Fruit fly (Drosophila melanogaster): ENCODE results near the gene CG8500.

CG8500 gene

dm6 chr3R:9759360-9760191, 24.9 kb upstream of the CG8500 start, which contains the start of gene Mpi (continued):
- TF ChIP-seq pum (GFP tag; optimal IDR thresholded peaks at IDR 0.05) = no peak
- no peak for TF ChIP-seq btn (GFP tag; optimal IDR thresholded peaks at IDR 0.05)
- no peak for TF ChIP-seq danr (GFP tag; IDR thresholded peaks at IDR 0.05)
- TF ChIP-seq vvl (GFP tag; IDR thresholded peaks at IDR 0.05) = peak; percentile 53
- no peak for TF ChIP-seq CG1024 (GFP tag; IDR thresholded peaks at IDR 0.05)
- no peak for TF ChIP-seq CG1647 (GFP tag; optimal IDR thresholded peaks at IDR 0.05)
- TF ChIP-seq CG14441 (GFP tag; IDR thresholded peaks at IDR 0.05) = no peak
- no peak for TF ChIP-seq kah (GFP tag; optimal IDR thresholded peaks at IDR 0.05)
- TF ChIP-seq Atf6 (GFP tag; IDR thresholded peaks at IDR 0.05) = peak; percentile 29
- TF ChIP-seq CG4328 (GFP tag; optimal IDR thresholded peaks at IDR 0.05) = no peak
- no peak for TF ChIP-seq rib (GFP tag; IDR thresholded peaks at IDR 0.05)
- TF ChIP-seq row (GFP tag; IDR thresholded peaks at IDR 0.05) = peak; percentile 92
- no peak for TF ChIP-seq nom (GFP tag; optimal IDR thresholded peaks at IDR 0.05)
- no peak for TF ChIP-seq sd (tag; optimal IDR thresholded peaks at IDR 0.05)
- TF ChIP-seq gcm (GFP tag; optimal IDR thresholded peaks at IDR 0.05) = no peak
- TF ChIP-seq crp (GFP tag; optimal IDR thresholded peaks at IDR 0.05) = peak in 1 of 2 experiments; percentile 79
- no peak for TF ChIP-seq Meics (GFP tag; optimal IDR thresholded peaks at IDR 0.05)
- no peak for TF ChIP-seq Sox102F (GFP tag; optimal IDR thresholded peaks at IDR 0.05)
- no peak for TF ChIP-seq dimm (GFP tag; IDR thresholded peaks at IDR 0.05)
- TF ChIP-seq H15 (GFP tag; IDR thresholded peaks at IDR 0.05) = no peak
- TF ChIP-seq hkb (optimal IDR thresholded peaks at IDR 0.05) = no peak
- TF ChIP-seq hkb (GFP tag; IDR thresholded peaks at IDR 0.05) = 0 out of 2 replicates have a peak, but pooled peaks have one; percentile 25
- no peak for TF ChIP-seq Gsc (GFP tag; IDR thresholded peaks at IDR 0.05)
- TF ChIP-seq CG6791 (GFP tag; IDR thresholded peaks at IDR 0.05; ENCODE audit: partially characterized antibody) = no peak
- no peak for TF ChIP-seq mam (GFP tag; optimal IDR thresholded peaks at IDR 0.05)
- no peak for TF ChIP-seq zf30C (GFP tag; optimal IDR thresholded peaks at IDR 0.05)
- TF ChIP-seq YL-1 (GFP tag; optimal IDR thresholded peaks at IDR 0.05) = peak; percentile 88
- TF ChIP-seq NK7.1 (GFP tag; optimal IDR thresholded peaks at IDR 0.05) = no peak
- TF ChIP-seq Chrac-16 (GFP tag; optimal IDR thresholded peaks at IDR 0.05) = peak; percentile 21
- TF ChIP-seq br (optimal IDR thresholded peaks at IDR 0.05) = no peak
- TF ChIP-seq ems (GFP tag; optimal IDR thresholded peaks at IDR 0.05) = peak; percentile 23
- TF ChIP-seq nmo (GFP tag; optimal IDR thresholded peaks at IDR 0.05) = peak; percentile 49
- peak in 1 of 2 experiments; percentile 42 for TF ChIP-seq bsh (GFP tag; optimal IDR thresholded peaks at IDR 0.05)
- TF ChIP-seq Scr (GFP tag; IDR thresholded peaks at IDR 0.05; ENCODE audit: partially characterized antibody) = peak; percentile 66
- TF ChIP-seq CG32772 (GFP tag; IDR thresholded peaks at IDR 0.05) = no peak
- peak; percentile 43 for TF ChIP-seq CG15514 (GFP tag; optimal IDR thresholded peaks at IDR 0.05)
- TF ChIP-seq Ada2b (GFP tag; IDR thresholded peaks at IDR 0.05) = no peak
- peak; percentile 70 for TF ChIP-seq CG30020 (tag; optimal IDR thresholded peaks at IDR 0.05)
- peak; percentile 36 for TF ChIP-seq CG12299 (tag; optimal IDR thresholded peaks at IDR 0.05)
- no peak for TF ChIP-seq slp2 (GFP tag; optimal IDR thresholded peaks at IDR 0.05)
- TF ChIP-seq fd64A (GFP tag; optimal IDR thresholded peaks at IDR 0.05) = no peak
- no peak for TF ChIP-seq Oaz (GFP tag; IDR thresholded peaks at IDR 0.05)
- peak; percentile 49; the same call in 2 of the 3 replicates for TF ChIP-seq knrl (GFP tag; IDR thresholded peaks at IDR 0.05; ENCODE audit: partially characterized antibody)
- no peak for TF ChIP-seq h (optimal IDR thresholded peaks at IDR 0.05)
- TF ChIP-seq CG14860 (GFP tag; IDR thresholded peaks at IDR 0.05; ENCODE audit: partially characterized antibody) = no peak
- TF ChIP-seq D19B (GFP tag; optimal IDR thresholded peaks at IDR 0.05) = no peak
- peak; percentile 43 for TF ChIP-seq Rfx (GFP tag; IDR thresholded peaks at IDR 0.05)
- TF ChIP-seq CG8290 (GFP tag; optimal IDR thresholded peaks at IDR 0.05) = no peak
- TF ChIP-seq CG8290 (tag; optimal IDR thresholded peaks at IDR 0.05) = no peak
- TF ChIP-seq nau (GFP tag; optimal IDR thresholded peaks at IDR 0.05) = no peak
- no peak for TF ChIP-seq maf-S (GFP tag; optimal IDR thresholded peaks at IDR 0.05)

Measured in whole organism, embryonic.